Fruit fly (Drosophila melanogaster) whole organism, embryonic: ENCODE measurements around the gene CG12728.
A peak's percentile ranks its signal among the peaks of the same experiment; 100 is the strongest.

ENCODE experiments used
- ATbp ChIP-seq: fragments of 200-800 bp; sonication (Bioruptor generic); optimal IDR thresholded peaks from 2 replicates; lab custom pipeline; 2017; ENCODE audit warnings: missing biosample characterization, mild to moderate bottlenecking, missing genetic modification characterization, missing genetic modification reagents
- Antp ChIP-seq: fragments of 200-800 bp; sonication (Bioruptor generic); optimal IDR thresholded peaks from 3 replicates; lab custom pipeline; 2016; ENCODE audit warnings: missing biosample characterization, missing genetic modification characterization
- Atf-2 ChIP-seq: fragments of 200-800 bp; sonication (Bioruptor generic); optimal IDR thresholded peaks from 2 replicates; lab custom pipeline; 2016; ENCODE audit warnings: missing biosample characterization, missing genetic modification characterization
- CG10565 ChIP-seq: fragments of 200-800 bp; sonication (Bioruptor generic); optimal IDR thresholded peaks from 3 replicates; lab custom pipeline; 2016; ENCODE audit warnings: missing biosample characterization, mild to moderate bottlenecking, missing genetic modification characterization
- CG11093 ChIP-seq: fragments of 200-800 bp; sonication (Bioruptor generic); IDR thresholded peaks from 3 replicates; pipeline ENCODE4 v1.3.6; 2022; ENCODE audit warnings: missing biosample characterization, missing genetic modification characterization
- CG14710 ChIP-seq: fragments of 200-800 bp; sonication (Bioruptor generic); optimal IDR thresholded peaks from 3 replicates; lab custom pipeline; 2019; ENCODE audit warnings: missing biosample characterization, mild to moderate bottlenecking, missing genetic modification characterization, moderate library complexity
- CG15011 ChIP-seq: fragments of 200-800 bp; sonication (Bioruptor generic); optimal IDR thresholded peaks from 3 replicates; lab custom pipeline; 2018; ENCODE audit warnings: missing biosample characterization, mild to moderate bottlenecking, missing genetic modification characterization
- CG15514 ChIP-seq: fragments of 200-800 bp; sonication (Bioruptor generic); optimal IDR thresholded peaks from 3 replicates; lab custom pipeline; 2017; ENCODE audit warnings: missing biosample characterization, missing genetic modification characterization, mild to moderate bottlenecking, moderate library complexity, missing genetic modification reagents
- CG17359 ChIP-seq: fragments of 200-800 bp; sonication (Bioruptor generic); optimal IDR thresholded peaks from 3 replicates; lab custom pipeline; 2018; ENCODE audit warnings: missing biosample characterization, mild to moderate bottlenecking, missing genetic modification characterization, moderate library complexity
- CG18619 ChIP-seq: fragments of 200-800 bp; sonication (Bioruptor generic); optimal IDR thresholded peaks from 3 replicates; lab custom pipeline; 2017; ENCODE audit warnings: missing biosample characterization, mild to moderate bottlenecking, missing genetic modification characterization
- CG2678 ChIP-seq: fragments of 200-800 bp; sonication (Bioruptor generic); optimal IDR thresholded peaks from 3 replicates; lab custom pipeline; 2019; ENCODE audit warnings: missing biosample characterization, mild to moderate bottlenecking, missing genetic modification characterization, moderate library complexity
- CG2875 ChIP-seq: fragments of 200-800 bp; sonication (Bioruptor generic); optimal IDR thresholded peaks from 2 replicates; lab custom pipeline; 2017; ENCODE audit warnings: missing biosample characterization, mild to moderate bottlenecking, missing genetic modification characterization, missing genetic modification reagents
- CG3065 ChIP-seq: fragments of 200-800 bp; sonication (Bioruptor generic); optimal IDR thresholded peaks from 2 replicates; lab custom pipeline; 2016; ENCODE audit warnings: missing biosample characterization, missing genetic modification characterization
- CG33557 ChIP-seq: fragments of 200-800 bp; sonication (Bioruptor generic); optimal IDR thresholded peaks from 2 replicates; lab custom pipeline; 2019; ENCODE audit warnings: missing biosample characterization, mild to moderate bottlenecking, missing genetic modification characterization, moderate library complexity
- CG3838 ChIP-seq: fragments of 200-800 bp; sonication (Bioruptor generic); optimal IDR thresholded peaks from 3 replicates; lab custom pipeline; 2016; ENCODE audit warnings: missing biosample characterization, missing genetic modification characterization
- CG3995 ChIP-seq: fragments of 200-800 bp; sonication (Bioruptor generic); optimal IDR thresholded peaks from 3 replicates; lab custom pipeline; 2016; ENCODE audit warnings: missing biosample characterization, missing genetic modification characterization
- CG4360 ChIP-seq: fragments of 200-800 bp; sonication (Bioruptor generic); IDR thresholded peaks from 2 replicates; pipeline ENCODE4 v1.3.6; 2022; ENCODE audit warnings: missing biosample characterization, missing genetic modification characterization
- CG4404 ChIP-seq: fragments of 200-800 bp; sonication (Bioruptor generic); IDR thresholded peaks from 2 replicates; pipeline ENCODE4 v1.3.6; 2022; ENCODE audit warnings: missing biosample characterization, missing genetic modification characterization
- CG4707 ChIP-seq: fragments of 200-800 bp; sonication (Bioruptor generic); optimal IDR thresholded peaks from 2 replicates; lab custom pipeline; 2018; ENCODE audit warnings: missing biosample characterization, mild to moderate bottlenecking, missing genetic modification characterization, moderate library complexity
- CG6654 ChIP-seq: fragments of 200-800 bp; sonication (Bioruptor generic); optimal IDR thresholded peaks from 2 replicates; lab custom pipeline; 2017; ENCODE audit warnings: missing biosample characterization, mild to moderate bottlenecking, missing genetic modification characterization
- CG6689 ChIP-seq: fragments of 200-800 bp; sonication (Bioruptor generic); IDR thresholded peaks from 2 replicates; pipeline ENCODE4 v1.3.6; 2022; ENCODE audit warnings: missing biosample characterization, missing genetic modification characterization
- CG6791 ChIP-seq: fragments of 200-800 bp; sonication (Bioruptor generic); IDR thresholded peaks from 3 replicates; pipeline ENCODE4 v1.3.6; 2022; ENCODE audit warnings: missing biosample characterization, missing genetic modification characterization; ENCODE audit not compliant: partially characterized antibody
- CG8089 ChIP-seq: fragments of 200-800 bp; sonication (Bioruptor generic); optimal IDR thresholded peaks from 3 replicates; lab custom pipeline; 2016; ENCODE audit warnings: missing biosample characterization, missing genetic modification characterization
- CG8388 ChIP-seq: fragments of 200-800 bp; sonication (Bioruptor generic); optimal IDR thresholded peaks from 2 replicates; lab custom pipeline; 2019; ENCODE audit warnings: missing biosample characterization, mild to moderate bottlenecking, missing genetic modification characterization, moderate library complexity
- CG9932 ChIP-seq: fragments of 200-800 bp; sonication (Bioruptor generic); IDR thresholded peaks from 2 replicates; pipeline ENCODE4 v1.3.6; 2022; ENCODE audit warnings: missing biosample characterization, missing genetic modification characterization
- Chrac-16 ChIP-seq: fragments of 200-800 bp; sonication (Bioruptor generic); optimal IDR thresholded peaks from 3 replicates; lab custom pipeline; 2016; ENCODE audit warnings: missing biosample characterization, missing genetic modification characterization
- CoRest ChIP-seq: fragments of 200-800 bp; sonication (Bioruptor generic); optimal IDR thresholded peaks from 3 replicates; lab custom pipeline; 2018; ENCODE audit warnings: missing biosample characterization, mild to moderate bottlenecking, missing genetic modification characterization, moderate library complexity
- ERR ChIP-seq: fragments of 200-800 bp; sonication (Bioruptor generic); optimal IDR thresholded peaks from 2 replicates; lab custom pipeline; 2016; ENCODE audit warnings: missing biosample characterization, missing genetic modification characterization
- Fer2 ChIP-seq: fragments of 200-800 bp; sonication (Bioruptor generic); optimal IDR thresholded peaks from 2 replicates; lab custom pipeline; 2018; ENCODE audit warnings: missing biosample characterization, mild to moderate bottlenecking, missing genetic modification characterization, moderate library complexity
- Hr3 ChIP-seq: fragments of 200-800 bp; sonication (Bioruptor generic); optimal IDR thresholded peaks from 3 replicates; lab custom pipeline; 2016; ENCODE audit warnings: missing biosample characterization, missing genetic modification characterization
- Max ChIP-seq: fragments of 200-800 bp; sonication (Bioruptor generic); optimal IDR thresholded peaks from 2 replicates; lab custom pipeline; 2016; ENCODE audit warnings: missing biosample characterization, mild to moderate bottlenecking, missing genetic modification characterization
- Med ChIP-seq: fragments of 200-800 bp; sonication (Bioruptor generic); peaks from one replicate; lab custom pipeline; 2016; ENCODE audit warnings: missing biosample characterization, missing genetic modification characterization, mild to moderate bottlenecking, inconsistent platforms, moderate library complexity
- NfI ChIP-seq: fragments of 200-800 bp; sonication (Bioruptor generic); optimal IDR thresholded peaks from 3 replicates; lab custom pipeline; 2018; ENCODE audit warnings: missing biosample characterization, mild to moderate bottlenecking, missing genetic modification characterization, moderate library complexity
- Rfx ChIP-seq: fragments of 200-800 bp; sonication (Bioruptor generic); IDR thresholded peaks from 2 replicates; pipeline ENCODE4 v1.3.6; 2022; ENCODE audit warnings: missing biosample characterization, missing genetic modification characterization
- Sry-β ChIP-seq: fragments of 200-800 bp; sonication (Bioruptor generic); optimal IDR thresholded peaks from 2 replicates; lab custom pipeline; 2018; ENCODE audit warnings: missing biosample characterization, mild to moderate bottlenecking, missing genetic modification characterization, moderate library complexity
- Stat92E ChIP-seq, 3 experiments: fragments of >200 bp in 2 of 3; fragments of 200-800 bp in 1 of 3; sonication (Bioruptor generic) in 1 of 3; optimal IDR thresholded peaks; 2 replicates each; lab custom pipeline; 2017 to 2019; ENCODE audit warnings: missing biosample characterization in 3 of 3, missing genetic modification characterization in 3 of 3, mild to moderate bottlenecking in 1 of 3, moderate library complexity in 1 of 3
- Vsx1 ChIP-seq: fragments of 200-800 bp; sonication (Bioruptor generic); optimal IDR thresholded peaks from 2 replicates; lab custom pipeline; 2017; ENCODE audit warnings: missing biosample characterization, mild to moderate bottlenecking, missing genetic modification characterization, missing genetic modification reagents
- Xrp1 ChIP-seq: fragments of 200-800 bp; sonication (Bioruptor generic); IDR thresholded peaks from 2 replicates; pipeline ENCODE4 v1.3.6; 2022; ENCODE audit warnings: missing biosample characterization, missing genetic modification characterization
- ac ChIP-seq: fragments of 200-800 bp; sonication (Bioruptor generic); optimal IDR thresholded peaks from 3 replicates; lab custom pipeline; 2017; ENCODE audit warnings: missing biosample characterization, mild to moderate bottlenecking, missing genetic modification characterization
- chif ChIP-seq, 2 experiments: fragments of 200-800 bp; sonication (Bioruptor generic); optimal IDR thresholded peaks; 3 replicates each; lab custom pipeline; 2016; ENCODE audit warnings: missing biosample characterization in 2 of 2, missing genetic modification characterization in 2 of 2
- dan ChIP-seq: fragments of 200-800 bp; sonication (Bioruptor generic); IDR thresholded peaks from 2 replicates; pipeline ENCODE4 v1.3.6; 2022; ENCODE audit warnings: missing biosample characterization, missing genetic modification characterization
- dmrt99B ChIP-seq: fragments of 200-800 bp; sonication (Bioruptor generic); optimal IDR thresholded peaks from 2 replicates; lab custom pipeline; 2018; ENCODE audit warnings: missing biosample characterization, mild to moderate bottlenecking, missing genetic modification characterization, moderate library complexity
- gt ChIP-seq: fragments of 200-800 bp; sonication (Bioruptor generic); IDR thresholded peaks from 2 replicates; pipeline ENCODE4 v1.3.6; 2022; ENCODE audit warnings: missing biosample characterization, missing genetic modification characterization
- insv ChIP-seq, 2 experiments: fragments of 200-800 bp; sonication (Bioruptor generic); optimal IDR thresholded peaks; 3 replicates each; lab custom pipeline; 2016 to 2018; ENCODE audit warnings: missing biosample characterization in 2 of 2, missing genetic modification characterization in 2 of 2
- kah ChIP-seq: fragments of 200-800 bp; sonication (Bioruptor generic); optimal IDR thresholded peaks from 2 replicates; lab custom pipeline; 2018; ENCODE audit warnings: missing biosample characterization, mild to moderate bottlenecking, missing genetic modification characterization
- mam ChIP-seq: fragments of 200-800 bp; sonication (Bioruptor generic); optimal IDR thresholded peaks from 3 replicates; lab custom pipeline; 2016; ENCODE audit warnings: missing biosample characterization, missing genetic modification characterization
- sim ChIP-seq: fragments of 200-800 bp; sonication (Bioruptor generic); IDR thresholded peaks from 2 replicates; pipeline ENCODE4 v1.3.6; 2022; ENCODE audit warnings: missing biosample characterization, missing genetic modification characterization
- sima ChIP-seq: fragments of 200-800 bp; sonication (Bioruptor generic); optimal IDR thresholded peaks from 2 replicates; lab custom pipeline; 2016; ENCODE audit warnings: missing biosample characterization, missing genetic modification characterization
- so ChIP-seq: fragments of 200-800 bp; sonication (Bioruptor generic); IDR thresholded peaks from 3 replicates; pipeline ENCODE4 v1.3.6; 2022; ENCODE audit warnings: missing biosample characterization, missing genetic modification characterization
- ttk ChIP-seq: fragments of 200-800 bp; sonication (Bioruptor generic); IDR thresholded peaks from 2 replicates; pipeline ENCODE4 v2.1.2; 2022; ENCODE audit warnings: missing biosample characterization, missing genetic modification characterization
- vvl ChIP-seq: fragments of 200-800 bp; sonication (Bioruptor generic); IDR thresholded peaks from 2 replicates; pipeline ENCODE4 v1.3.6; 2022; ENCODE audit warnings: missing biosample characterization, missing genetic modification characterization

CG12728 gene

DNA sequence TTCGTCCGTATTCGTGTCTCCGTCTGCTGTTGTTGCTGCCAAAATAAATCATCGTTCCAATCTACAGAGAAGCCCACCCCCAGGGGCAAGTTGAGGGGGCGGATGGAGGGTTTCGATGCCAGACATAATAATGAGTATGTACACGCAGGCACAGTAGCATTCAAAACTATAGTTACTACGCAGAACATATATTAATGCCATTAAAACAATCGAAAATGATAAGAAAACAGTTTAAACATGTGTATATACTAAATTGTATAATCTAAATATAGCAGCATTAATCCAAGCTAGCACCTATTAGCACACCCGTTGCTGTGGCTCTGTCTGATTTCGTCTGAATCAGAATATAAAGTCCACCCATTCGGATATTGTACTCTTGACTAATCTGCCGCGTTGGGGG lies 38.5 kb downstream of the CG12728 start (continued):
- TF ChIP-seq Vsx1 (GFP tag; lab: Kevin White, UChicago) = peak; percentile 43
- TF ChIP-seq Antp (GFP tag; lab: Kevin White, UChicago) = peak; percentile 43
- TF ChIP-seq Sry-β (GFP tag; lab: Kevin White, UChicago) = no peak
- TF ChIP-seq ttk = peak; percentile 79
- peak; percentile 32 for TF ChIP-seq CG3065 (GFP tag; lab: Kevin White, UChicago)
- TF ChIP-seq CG3995 (GFP tag; lab: Kevin White, UChicago) = no peak
- peak; percentile 76 for TF ChIP-seq ATbp (GFP tag; lab: Kevin White, UChicago)
- peak; percentile 64 for TF ChIP-seq CG18619 (GFP tag; lab: Kevin White, UChicago)
- 0 out of 3 replicates have a peak, but pooled peaks have one; percentile 69 for TF ChIP-seq so (GFP tag; lab: Robert Waterston, UW)
- no peak for TF ChIP-seq CG4360 (GFP tag; lab: Robert Waterston, UW)
- TF ChIP-seq CoRest (tag; lab: Kevin White, UChicago) = peak; percentile 75
- no peak for TF ChIP-seq dan
- TF ChIP-seq CG9932 (GFP tag; lab: Robert Waterston, UW) = peak; percentile 86
- TF ChIP-seq CG14710 (tag; lab: Kevin White, UChicago) = peak; percentile 22
- peak; percentile 14 for TF ChIP-seq Atf-2 (GFP tag; lab: Kevin White, UChicago)
- TF ChIP-seq sima (GFP tag; lab: Kevin White, UChicago) = no peak
- peak; percentile 70 for TF ChIP-seq NfI (GFP tag; lab: Kevin White, UChicago)
- TF ChIP-seq CG4707 (GFP tag; lab: Kevin White, UChicago) = peak; percentile 13
- peak; percentile 23 to 42 for TF ChIP-seq chif (GFP tag; optimal IDR thresholded peaks at IDR 0.05; lab: Kevin White, UChicago)
- TF ChIP-seq gt (GFP tag; lab: Robert Waterston, UW) = no peak
- peak; percentile 88 for TF ChIP-seq CG2678 (tag; lab: Kevin White, UChicago)
- peak; percentile 17 for TF ChIP-seq Fer2 (tag; lab: Kevin White, UChicago)
- TF ChIP-seq Xrp1 (GFP tag; lab: Robert Waterston, UW) = peak; percentile 73
- TF ChIP-seq CG11093 (GFP tag; lab: Robert Waterston, UW) = peak; percentile 58; the same call in 1 of the 3 replicates
- TF ChIP-seq CG4404 (GFP tag; lab: Robert Waterston, UW) = peak; percentile 47
- TF ChIP-seq insv (GFP tag; optimal IDR thresholded peaks at IDR 0.05; lab: Kevin White, UChicago) = no peak
- peak; percentile 45 for TF ChIP-seq CG8388 (GFP tag; lab: Kevin White, UChicago)
- TF ChIP-seq CG2875 (GFP tag; lab: Kevin White, UChicago) = peak; percentile 54
- no peak for TF ChIP-seq CG10565
- TF ChIP-seq kah (GFP tag; lab: Kevin White, UChicago) = peak; percentile 10
- peak; percentile 7 for TF ChIP-seq CG6654 (GFP tag; lab: Kevin White, UChicago)
- no peak for TF ChIP-seq CG3838 (GFP tag; lab: Kevin White, UChicago)
- peak; percentile 91 for TF ChIP-seq Rfx (GFP tag; lab: Robert Waterston, UW)
- TF ChIP-seq Stat92E (GFP tag; optimal IDR thresholded peaks at IDR 0.05; lab: Kevin White, UChicago) = no peak
- TF ChIP-seq dmrt99B (tag; lab: Kevin White, UChicago) = peak; percentile 81
- peak; percentile 52 for TF ChIP-seq Hr3 (GFP tag; lab: Kevin White, UChicago)
- no peak for TF ChIP-seq CG6791 (GFP tag; lab: Robert Waterston, UW)
- peak; percentile 89 for TF ChIP-seq vvl (GFP tag; lab: Robert Waterston, UW)
- TF ChIP-seq CG8089 (GFP tag; lab: Kevin White, UChicago) = no peak
- TF ChIP-seq CG6689 (GFP tag; lab: Robert Waterston, UW) = peak; percentile 80
- no peak for TF ChIP-seq ac
- TF ChIP-seq CG15514 (GFP tag; lab: Kevin White, UChicago) = peak; percentile 70
- no peak for TF ChIP-seq CG33557 (GFP tag; lab: Kevin White, UChicago)
- peak; percentile 50 for TF ChIP-seq Max (GFP tag; lab: Kevin White, UChicago)
- TF ChIP-seq Med (GFP tag; lab: Kevin White, UChicago) = peak; percentile 94
- TF ChIP-seq CG15011 = peak; percentile 46
- TF ChIP-seq ERR (GFP tag; lab: Kevin White, UChicago) = peak; percentile 38
- TF ChIP-seq Chrac-16 = peak; percentile 65
- TF ChIP-seq sim (GFP tag; lab: Robert Waterston, UW) = no peak
- peak; percentile 77 for TF ChIP-seq mam (GFP tag; lab: Kevin White, UChicago)
- TF ChIP-seq CG17359 (tag; lab: Kevin White, UChicago) = peak; percentile 74
